Fruit fly (Drosophila melanogaster) Kc167 (cell line): ENCODE data around the gene Bka.

Source experiments
- Sin3A ChIP-seq: fragments of >200 bp; optimal IDR thresholded peaks from 2 replicates; lab custom pipeline; 2018; ENCODE audit warnings: missing external identifiers
- h ChIP-seq: fragments of >200 bp; optimal IDR thresholded peaks from 3 replicates; lab custom pipeline; 2018; ENCODE audit warnings: missing external identifiers
- insv ChIP-seq: fragments of >200 bp; optimal IDR thresholded peaks from 3 replicates; lab custom pipeline; 2018; ENCODE audit warnings: missing external identifiers
- psq ChIP-seq: fragments of >200 bp; optimal IDR thresholded peaks from 2 replicates; lab custom pipeline; 2017; ENCODE audit warnings: missing external identifiers

DNA sequence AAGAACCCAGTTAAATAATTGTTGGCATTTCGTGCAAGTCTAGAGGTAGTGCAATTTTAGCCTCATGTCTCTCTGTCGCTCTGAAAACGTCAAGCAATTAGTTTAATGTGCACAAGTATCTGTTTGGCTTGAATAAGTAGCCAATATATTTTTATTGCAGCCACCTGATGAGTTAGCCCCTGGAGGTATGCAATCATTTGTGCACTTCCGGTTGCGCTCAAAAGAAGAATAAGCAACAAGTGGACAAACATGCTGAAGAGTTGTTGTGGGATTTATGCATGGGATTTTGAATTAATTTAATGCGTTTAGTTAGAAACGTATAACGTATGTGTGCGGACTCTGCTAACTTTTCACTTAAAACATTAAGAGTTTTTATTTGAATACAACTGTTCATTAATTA is 44.3 kb upstream of the Bka start:
- TF ChIP-seq h (lab: Kevin White, UChicago) (no peak), Sin3A (no peak), insv (lab: Kevin White, UChicago) (no peak), psq (no peak)
